Worm (Caenorhabditis elegans): ENCODE measurements around the gene K10G4.3.

DNA sequence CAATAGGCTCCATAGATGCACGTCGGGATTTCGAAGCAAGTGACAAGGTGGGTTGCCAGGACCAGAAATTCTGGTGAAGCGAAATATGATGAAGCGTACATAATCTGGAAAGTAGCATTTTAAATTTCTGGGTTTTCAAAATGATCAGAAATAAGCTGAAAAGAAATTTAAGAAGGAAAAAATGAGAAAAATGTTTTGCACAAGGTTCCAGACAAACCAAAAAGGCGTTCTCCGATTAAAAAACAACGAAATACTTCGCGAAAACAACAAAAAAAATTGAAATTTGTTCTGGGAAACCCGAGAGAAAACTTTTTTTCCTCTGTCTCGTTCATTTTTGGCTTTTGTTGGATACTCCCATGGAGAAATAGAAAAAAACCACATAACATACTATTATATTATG, 41.5 kb downstream of the K10G4.3 start, which contains the start of gene srh-252:
- no peak for TF ChIP-seq nhr-11 (tag; optimal IDR thresholded peaks at IDR 0.05)
- no peak for TF ChIP-seq ZK546.5 (tag; optimal IDR thresholded peaks at IDR 0.05)
- TF ChIP-seq nhr-25 (tag; optimal IDR thresholded peaks at IDR 0.05) = no peak
- TF ChIP-seq aly-2 (tag; optimal IDR thresholded peaks at IDR 0.05) = no peak
- no peak for TF ChIP-seq nhr-76 (tag; optimal IDR thresholded peaks at IDR 0.05)
- TF ChIP-seq skn-1 (tag; optimal IDR thresholded peaks at IDR 0.05) = no peak
